Fruit fly (Drosophila melanogaster) whole organism, embryonic: ENCODE data around the gene bnl.
A peak's percentile ranks its signal among the peaks of the same experiment; 100 is the strongest.

Source experiments
- Awh ChIP-seq: fragments of 200-800 bp; sonication (Bioruptor generic); IDR thresholded peaks from 2 replicates; pipeline ENCODE4, ENCODE4 v1.3.6; 2022; ENCODE audit warnings: missing biosample characterization, missing genetic modification characterization
- C15 ChIP-seq: fragments of 200-800 bp; sonication (Bioruptor generic); IDR thresholded peaks from 3 replicates; pipeline ENCODE4 v1.3.6; 2022; ENCODE audit warnings: missing biosample characterization, missing genetic modification characterization
- CG10543 ChIP-seq: fragments of 200-800 bp; sonication (Bioruptor generic); optimal IDR thresholded peaks from 3 replicates; lab custom pipeline; 2017; ENCODE audit warnings: missing biosample characterization, mild to moderate bottlenecking, missing genetic modification characterization, moderate library complexity
- CG11695 ChIP-seq: fragments of 200-800 bp; sonication (Bioruptor generic); IDR thresholded peaks from 3 replicates; pipeline ENCODE4 v1.3.6; 2022; ENCODE audit warnings: missing biosample characterization, missing genetic modification characterization
- CG12744 ChIP-seq: fragments of 200-800 bp; sonication (Bioruptor generic); optimal IDR thresholded peaks from 2 replicates; lab custom pipeline; 2016; ENCODE audit warnings: missing biosample characterization, missing genetic modification characterization
- CG13296 ChIP-seq: fragments of 200-800 bp; sonication (Bioruptor generic); optimal IDR thresholded peaks from 3 replicates; lab custom pipeline; 2018; ENCODE audit warnings: missing biosample characterization, mild to moderate bottlenecking, missing genetic modification characterization
- CG14667 ChIP-seq: fragments of 200-800 bp; sonication (Bioruptor generic); IDR thresholded peaks from 2 replicates; pipeline ENCODE4 v1.3.6; 2022; ENCODE audit warnings: missing biosample characterization, missing genetic modification characterization
- CG1602 ChIP-seq: fragments of 200-800 bp; sonication (Bioruptor generic); optimal IDR thresholded peaks from 3 replicates; lab custom pipeline; 2016; ENCODE audit warnings: missing biosample characterization, missing genetic modification characterization
- CG2889 ChIP-seq: fragments of 200-800 bp; sonication (Bioruptor generic); IDR thresholded peaks from 3 replicates; pipeline ENCODE4 v1.3.6; 2022; ENCODE audit warnings: missing biosample characterization, missing genetic modification characterization
- CG30020 ChIP-seq: fragments of 200-800 bp; optimal IDR thresholded peaks from 2 replicates; lab custom pipeline; 2019; ENCODE audit warnings: missing biosample characterization, mild to moderate bottlenecking, missing genetic modification characterization, moderate library complexity
- CG30403 ChIP-seq: fragments of 200-800 bp; sonication (Bioruptor generic); optimal IDR thresholded peaks from 3 replicates; lab custom pipeline; 2016; ENCODE audit warnings: missing biosample characterization, missing genetic modification characterization
- CG34376 ChIP-seq: fragments of 200-800 bp; sonication (Bioruptor generic); optimal IDR thresholded peaks from 2 replicates; lab custom pipeline; 2018; ENCODE audit warnings: missing biosample characterization, mild to moderate bottlenecking, missing genetic modification characterization
- CG5245 ChIP-seq: fragments of 200-800 bp; sonication (Bioruptor generic); optimal IDR thresholded peaks from 3 replicates; lab custom pipeline; 2016; ENCODE audit warnings: missing biosample characterization, missing genetic modification characterization
- CG5953 ChIP-seq: fragments of 200-800 bp; sonication (Bioruptor generic); IDR thresholded peaks from 2 replicates; pipeline ENCODE4 v1.3.6; 2022; ENCODE audit warnings: missing biosample characterization, missing genetic modification characterization
- CG6813 ChIP-seq: fragments of 200-800 bp; sonication (Bioruptor generic); optimal IDR thresholded peaks from 2 replicates; lab custom pipeline; 2017; ENCODE audit warnings: missing biosample characterization, missing genetic modification characterization, mild to moderate bottlenecking, moderate library complexity, missing genetic modification reagents
- CG8765 ChIP-seq: fragments of 200-800 bp; sonication (Bioruptor generic); IDR thresholded peaks from 2 replicates; pipeline ENCODE4 v1.3.6; 2022; ENCODE audit warnings: missing biosample characterization, missing genetic modification characterization
- CG9932 ChIP-seq: fragments of 200-800 bp; sonication (Bioruptor generic); IDR thresholded peaks from 2 replicates; pipeline ENCODE4 v1.3.6; 2022; ENCODE audit warnings: missing biosample characterization, missing genetic modification characterization
- Deaf1 ChIP-seq: fragments of 200-800 bp; optimal IDR thresholded peaks from 3 replicates; lab custom pipeline; 2019; ENCODE audit warnings: missing biosample characterization, mild to moderate bottlenecking, missing genetic modification characterization, moderate library complexity
- Eip74EF ChIP-seq, 2 experiments: fragments of 200-800 bp in 1 of 2; fragments of >200 bp in 1 of 2; sonication (Bioruptor generic) in 1 of 2; optimal IDR thresholded peaks; 2 replicates each; lab custom pipeline; 2017 to 2019; ENCODE audit warnings: missing biosample characterization in 2 of 2, missing genetic modification characterization in 2 of 2, mild to moderate bottlenecking in 1 of 2, moderate library complexity in 1 of 2
- Fer1 ChIP-seq: fragments of 200-800 bp; sonication (Bioruptor generic); optimal IDR thresholded peaks from 2 replicates; lab custom pipeline; 2017; ENCODE audit warnings: missing biosample characterization, mild to moderate bottlenecking, missing genetic modification characterization
- Jarid2 ChIP-seq: fragments of 200-800 bp; sonication (Bioruptor generic); optimal IDR thresholded peaks from 3 replicates; lab custom pipeline; 2017; ENCODE audit warnings: mild to moderate bottlenecking, missing biosample characterization, missing genetic modification reagents, missing genetic modification characterization
- MTF-1 ChIP-seq: fragments of 200-800 bp; sonication (Bioruptor generic); optimal IDR thresholded peaks from 2 replicates; lab custom pipeline; 2018; ENCODE audit warnings: missing biosample characterization, mild to moderate bottlenecking, missing genetic modification characterization, borderline replicate concordance
- Med ChIP-seq: fragments of 200-800 bp; sonication (Bioruptor generic); peaks from one replicate; lab custom pipeline; 2016; ENCODE audit warnings: missing biosample characterization, missing genetic modification characterization, mild to moderate bottlenecking, inconsistent platforms, moderate library complexity
- NFAT ChIP-seq: fragments of 200-800 bp; sonication (Bioruptor generic); IDR thresholded peaks from 2 replicates; pipeline ENCODE4 v1.3.6; 2022; ENCODE audit warnings: missing biosample characterization, missing genetic modification characterization
- Oaz ChIP-seq: fragments of 200-800 bp; sonication (Bioruptor generic); IDR thresholded peaks from 2 replicates; pipeline ENCODE4 v1.3.6; 2022; ENCODE audit warnings: missing biosample characterization, missing genetic modification characterization
- Pdp1 ChIP-seq, 2 experiments: fragments of 200-800 bp; sonication (Bioruptor generic); optimal IDR thresholded peaks; 3 replicates each; lab custom pipeline; 2016; ENCODE audit warnings: missing biosample characterization in 2 of 2, missing genetic modification characterization in 2 of 2, mild to moderate bottlenecking in 1 of 2, moderate library complexity in 1 of 2
- Scr ChIP-seq: fragments of 200-800 bp; sonication (Bioruptor generic); IDR thresholded peaks from 2 replicates; pipeline ENCODE4 v1.3.6; 2022; ENCODE audit warnings: missing biosample characterization, missing genetic modification characterization; ENCODE audit not compliant: partially characterized antibody
- Stat92E ChIP-seq, 3 experiments: fragments of >200 bp in 2 of 3; fragments of 200-800 bp in 1 of 3; sonication (Bioruptor generic) in 1 of 3; optimal IDR thresholded peaks; 2 replicates each; lab custom pipeline; 2017 to 2019; ENCODE audit warnings: missing biosample characterization in 3 of 3, missing genetic modification characterization in 3 of 3, mild to moderate bottlenecking in 1 of 3, moderate library complexity in 1 of 3
- Trl ChIP-seq, 3 experiments: fragments of >200 bp in 2 of 3; fragments of 200-800 bp in 1 of 3; sonication (Bioruptor generic) in 1 of 3; optimal IDR thresholded peaks; 2 replicates in 1 of 3; 3 replicates in 2 of 3; lab custom pipeline; 2016 to 2017; ENCODE audit warnings: missing biosample characterization in 1 of 3, missing genetic modification characterization in 1 of 3
- Xbp1 ChIP-seq: fragments of 200-800 bp; sonication (Bioruptor generic); optimal IDR thresholded peaks from 3 replicates; lab custom pipeline; 2016; ENCODE audit warnings: missing biosample characterization, mild to moderate bottlenecking, missing genetic modification characterization
- al ChIP-seq: fragments of 200-800 bp; sonication (Bioruptor generic); IDR thresholded peaks from 2 replicates; pipeline ENCODE4 v1.3.6; 2022; ENCODE audit warnings: missing biosample characterization, missing genetic modification characterization
- chinmo ChIP-seq: fragments of 200-800 bp; sonication (Bioruptor generic); IDR thresholded peaks from 4 replicates; pipeline ENCODE4 v1.3.6; 2022; ENCODE audit warnings: missing biosample characterization, missing genetic modification characterization; ENCODE audit not compliant: partially characterized antibody
- chm ChIP-seq: fragments of 200-800 bp; sonication (Bioruptor generic); IDR thresholded peaks from 2 replicates; pipeline ENCODE4 v1.3.6; 2022; ENCODE audit warnings: missing biosample characterization, missing genetic modification characterization
- gce ChIP-seq: fragments of 200-800 bp; sonication (Bioruptor generic); IDR thresholded peaks from 3 replicates; pipeline ENCODE4 v1.3.6; 2022; ENCODE audit warnings: missing biosample characterization, missing genetic modification characterization
- grn ChIP-seq: fragments of 200-800 bp; sonication (Bioruptor generic); optimal IDR thresholded peaks from 3 replicates; lab custom pipeline; 2017; ENCODE audit warnings: missing biosample characterization, missing genetic modification characterization
- gt ChIP-seq: fragments of 200-800 bp; sonication (Bioruptor generic); IDR thresholded peaks from 2 replicates; pipeline ENCODE4 v1.3.6; 2022; ENCODE audit warnings: missing biosample characterization, missing genetic modification characterization
- lab ChIP-seq: fragments of 200-800 bp; sonication (Bioruptor generic); optimal IDR thresholded peaks from 3 replicates; lab custom pipeline; 2017; ENCODE audit warnings: missing biosample characterization, missing genetic modification characterization, mild to moderate bottlenecking, moderate library complexity, missing genetic modification reagents
- lmd ChIP-seq: fragments of 200-800 bp; sonication (Bioruptor generic); IDR thresholded peaks from 2 replicates; pipeline ENCODE4 v1.3.6; 2022; ENCODE audit warnings: missing biosample characterization, missing genetic modification characterization
- mirr ChIP-seq: fragments of 200-800 bp; sonication (Bioruptor generic); optimal IDR thresholded peaks from 3 replicates; lab custom pipeline; 2018; ENCODE audit warnings: missing biosample characterization, mild to moderate bottlenecking, missing genetic modification characterization
- odd ChIP-seq: fragments of 200-800 bp; sonication (Bioruptor generic); optimal IDR thresholded peaks from 2 replicates; lab custom pipeline; 2017; ENCODE audit warnings: missing biosample characterization, mild to moderate bottlenecking, missing genetic modification characterization
- otp ChIP-seq: fragments of 200-800 bp; sonication (Bioruptor generic); IDR thresholded peaks from 3 replicates; pipeline ENCODE4, ENCODE4 v1.3.6; 2022; ENCODE audit warnings: missing biosample characterization, missing genetic modification characterization
- row ChIP-seq: fragments of 200-800 bp; sonication (Bioruptor generic); IDR thresholded peaks from 3 replicates; pipeline ENCODE4 v1.3.6; 2022; ENCODE audit warnings: missing biosample characterization, missing genetic modification characterization
- sens-2 ChIP-seq: fragments of 200-800 bp; sonication (Bioruptor generic); IDR thresholded peaks from 2 replicates; pipeline ENCODE4 v1.3.6; 2022; ENCODE audit warnings: missing biosample characterization, missing genetic modification characterization
- slbo ChIP-seq: fragments of 200-800 bp; sonication (Bioruptor generic); IDR thresholded peaks from 2 replicates; pipeline ENCODE4 v1.3.6; 2022; ENCODE audit warnings: missing biosample characterization, missing genetic modification characterization
- usp ChIP-seq: fragments of >200 bp; optimal IDR thresholded peaks from 2 replicates; lab custom pipeline; 2017; ENCODE audit warnings: missing biosample characterization, missing genetic modification characterization
- vnd ChIP-seq: fragments of 200-800 bp; sonication (Bioruptor generic); IDR thresholded peaks from 3 replicates; pipeline ENCODE4 v1.3.6; 2022; ENCODE audit warnings: missing biosample characterization, missing genetic modification characterization; ENCODE audit not compliant: partially characterized antibody
- vvl ChIP-seq: fragments of 200-800 bp; sonication (Bioruptor generic); IDR thresholded peaks from 2 replicates; pipeline ENCODE4 v1.3.6; 2022; ENCODE audit warnings: missing biosample characterization, missing genetic modification characterization

Gene bnl

dm6 chr3R:19875118-19875887 lies 38.7 kb upstream of the bnl start, which contains the start of gene Mrp5 (continued):
- 0 out of 2 replicates have a peak, but pooled peaks have one; percentile 51 for TF ChIP-seq chm (GFP tag; lab: Robert Waterston, UW)
- TF ChIP-seq slbo = peak; percentile 80
- peak; percentile 38 for TF ChIP-seq MTF-1 (GFP tag; lab: Kevin White, UChicago)
- peak; percentile 35 for TF ChIP-seq CG6813 (GFP tag; lab: Kevin White, UChicago)
- 0 out of 2 replicates have a peak, but pooled peaks have one; percentile 34 for TF ChIP-seq sens-2
- peak; percentile 51; the same call in 1 of the 2 replicates for TF ChIP-seq NFAT
- peak; percentile 62 for TF ChIP-seq CG5953 (GFP tag; lab: Robert Waterston, UW)
- TF ChIP-seq CG11695 = peak; percentile 51; the same call in 1 of the 3 replicates
- TF ChIP-seq Xbp1 (GFP tag; lab: Kevin White, UChicago) = peak; percentile 61
- TF ChIP-seq row (GFP tag; lab: Robert Waterston, UW) = peak; percentile 89
- peak; percentile 69 to 71 for TF ChIP-seq Trl (optimal IDR thresholded peaks at IDR 0.05; lab: Kevin White, UChicago)
- TF ChIP-seq Trl (GFP tag; optimal IDR thresholded peaks at IDR 0.05; lab: Kevin White, UChicago) = no peak
- TF ChIP-seq Scr (GFP tag; lab: Robert Waterston, UW) = no peak
- TF ChIP-seq CG12744 (GFP tag; lab: Kevin White, UChicago) = no peak
- TF ChIP-seq C15 (GFP tag; lab: Robert Waterston, UW) = 0 out of 3 replicates have a peak, but pooled peaks have one; percentile 47
- no peak for TF ChIP-seq CG30020 (tag; lab: Kevin White, UChicago)
- TF ChIP-seq al (GFP tag; lab: Robert Waterston, UW) = peak; percentile 32; the same call in 1 of the 2 replicates
- no peak; the same call in 1 of the 2 replicates for TF ChIP-seq CG9932 (GFP tag; lab: Robert Waterston, UW)
- no peak for TF ChIP-seq Eip74EF (GFP tag; optimal IDR thresholded peaks at IDR 0.05; lab: Kevin White, UChicago)
- peak; percentile 65 for TF ChIP-seq lmd (GFP tag; lab: Robert Waterston, UW)
- TF ChIP-seq Stat92E (GFP tag; optimal IDR thresholded peaks at IDR 0.05; lab: Kevin White, UChicago) = no peak
- TF ChIP-seq Awh = peak; percentile 61
- peak; percentile 18; the same call in 1 of the 2 replicates for TF ChIP-seq Oaz (GFP tag; lab: Robert Waterston, UW)
- TF ChIP-seq usp = no peak
- TF ChIP-seq, all 482 proteins: peak for 201

- TF ChIP-seq Deaf1 (tag; lab: Kevin White, UChicago) (peak; percentile 47), CG2889 (GFP tag; lab: Robert Waterston, UW) (no peak), chm (GFP tag; lab: Robert Waterston, UW) (no peak), Jarid2 (GFP tag; lab: Kevin White, UChicago) (no peak), gt (no peak), CG34376 (GFP tag; lab: Kevin White, UChicago) (peak; percentile 31), odd (GFP tag; lab: Kevin White, UChicago) (peak; percentile 42), CG13296 (GFP tag; lab: Kevin White, UChicago) (peak; percentile 49), gce (no peak), CG30403 (no peak), lab (GFP tag; lab: Kevin White, UChicago) (peak; percentile 43), CG14667 (GFP tag; lab: Robert Waterston, UW) (no peak), CG1602 (no peak), chinmo (GFP tag; lab: Robert Waterston, UW) (0 out of 4 replicates have a peak, but pooled peaks have one; percentile 55), vvl (GFP tag; lab: Robert Waterston, UW) (no peak), otp (no peak), Pdp1 (GFP tag; optimal IDR thresholded peaks at IDR 0.05; lab: Kevin White, UChicago) (peak in 1 of 2 experiments; percentile 11), Med (peak; percentile 18), vnd (GFP tag; lab: Robert Waterston, UW) (peak; percentile 16; the same call in 1 of the 3 replicates), mirr (GFP tag; lab: Kevin White, UChicago) (peak; percentile 55), grn (GFP tag; lab: Kevin White, UChicago) (peak; percentile 29), CG10543 (GFP tag; lab: Kevin White, UChicago) (peak; percentile 13), CG5245 (no peak), CG8765 (no peak), Fer1 (GFP tag; lab: Kevin White, UChicago) (peak; percentile 56)
Observed at dm6 chr3R:19873102-19873737, 36.6 kb upstream of the bnl start.
